Worm (Caenorhabditis elegans) whole organism, L1 larva: Measurements from ENCODE around the gene F48G7.12.

ENCODE experiments used
- lin-14 ChIP-seq: fragments of 200-800 bp; sonication (Bioruptor generic); optimal IDR thresholded peaks from 2 replicates; lab custom pipeline; 2018; ENCODE audit warnings: mild to moderate bottlenecking, missing genetic modification characterization, moderate library complexity, missing compliant biosample characterization
- ztf-11 ChIP-seq, 2 experiments: sonication (generic microtip); optimal IDR thresholded peaks; 2 replicates each; lab custom pipeline; 2016 to 2017; ENCODE audit warnings: missing genetic modification characterization in 2 of 2, missing biosample characterization in 1 of 2, missing compliant biosample characterization in 1 of 2

DNA sequence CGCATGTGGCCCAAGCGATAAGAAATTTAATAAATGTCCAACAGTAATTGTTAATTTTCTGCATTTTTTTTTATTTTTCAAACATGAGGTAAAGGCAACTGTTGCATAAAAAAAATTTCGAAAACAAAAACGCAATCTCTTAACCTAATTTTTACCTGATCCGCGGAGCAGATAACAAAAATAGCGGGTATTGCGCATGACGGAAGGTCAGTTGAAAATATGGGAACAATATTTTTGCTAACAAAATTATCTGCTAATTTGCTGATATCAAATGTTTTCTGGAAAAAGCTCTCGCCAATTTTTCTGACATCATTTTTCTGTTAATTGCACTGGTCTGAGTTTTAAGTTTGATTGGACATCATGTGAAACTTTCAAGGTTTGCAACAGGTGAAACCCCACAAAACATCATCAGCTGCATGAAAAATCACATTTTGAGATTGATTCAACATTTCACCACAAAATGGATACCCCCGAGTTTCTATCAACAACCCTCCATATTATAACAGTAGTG is 18.4 kb upstream of the F48G7.12 start, which contains the start of the genes F31F4.11 and srh-266:
- no peak for TF ChIP-seq ztf-11 (tag; optimal IDR thresholded peaks at IDR 0.05; lab: Kevin White, UChicago)
- TF ChIP-seq lin-14 (GFP tag; lab: Kevin White, UChicago), result no peak
